Worm (Caenorhabditis elegans) whole organism, young adult: ENCODE measurements around the gene nhr-35.

ENCODE experiments used
- ama-1 ChIP-seq, 3 experiments: fragments of 150-350 bp in 1 of 3; sonication (generic microtip) in 2 of 3; optimal IDR thresholded peaks; 2 replicates each; lab custom pipeline; 2014 to 2018; ENCODE audit warnings: missing biosample characterization in 2 of 3, missing genetic modification characterization in 2 of 3, missing genetic modification reagents in 2 of 3
- die-1 ChIP-seq: sonication (generic microtip); optimal IDR thresholded peaks from 2 replicates; lab custom pipeline; 2016; ENCODE audit warnings: missing genotype, mild to moderate bottlenecking, missing genetic modification characterization, missing compliant biosample characterization
- lin-35 ChIP-seq, 3 experiments: fragments of 150-350 bp in 2 of 3; sonication (generic microtip) in 1 of 3; optimal IDR thresholded peaks; 2 replicates each; lab custom pipeline; 2014 to 2018; ENCODE audit warnings: missing biosample characterization in 3 of 3, missing genetic modification characterization in 3 of 3, missing genetic modification reagents in 3 of 3
- pha-4 ChIP-seq: fragments of 150-350 bp; sonication (generic microtip); optimal IDR thresholded peaks from 2 replicates; lab custom pipeline; 2014; ENCODE audit warnings: missing biosample characterization, missing genetic modification reagents, missing genetic modification characterization
- unc-62 ChIP-seq: fragments of 150-350 bp; optimal IDR thresholded peaks from 2 replicates; lab custom pipeline; 2014; ENCODE audit warnings: missing biosample characterization, missing genetic modification reagents, missing genetic modification characterization

- no peak for TF ChIP-seq ama-1 (optimal IDR thresholded peaks at IDR 0.05; lab: Kevin White, UChicago)
- TF ChIP-seq ama-1 (GFP tag; optimal IDR thresholded peaks at IDR 0.05; lab: Kevin White, UChicago), result no peak
- TF ChIP-seq unc-62 (GFP tag; lab: Kevin White, UChicago), result no peak
- no peak for TF ChIP-seq die-1 (tag; lab: Kevin White, UChicago)
- TF ChIP-seq lin-35 (GFP tag; optimal IDR thresholded peaks at IDR 0.05; lab: Kevin White, UChicago), result no peak
- TF ChIP-seq pha-4, result no peak
Measured at ce11 chrX:4508209-4508608, 24.3 kb upstream of the nhr-35 start, which contains the start of gene rhi-1.
